Fruit fly (Drosophila melanogaster) whole organism, pupa: ENCODE results near the gene Cyp308a1.

ENCODE experiments used
- CG13204 ChIP-seq: fragments of 200-800 bp; sonication (Bioruptor generic); optimal IDR thresholded peaks from 2 replicates; lab custom pipeline; 2018; ENCODE audit warnings: missing biosample characterization, mild to moderate bottlenecking, missing genetic modification characterization, moderate library complexity
- CG17806 ChIP-seq: fragments of 200-800 bp; sonication (Bioruptor generic); optimal IDR thresholded peaks from 2 replicates; lab custom pipeline; 2018; ENCODE audit warnings: missing biosample characterization, mild to moderate bottlenecking, missing genetic modification characterization, moderate library complexity
- CG34367 ChIP-seq: fragments of 200-800 bp; sonication (Bioruptor generic); optimal IDR thresholded peaks from 2 replicates; lab custom pipeline; 2018; ENCODE audit warnings: missing biosample characterization, mild to moderate bottlenecking, missing genetic modification characterization
- CG8301 ChIP-seq: fragments of 200-800 bp; sonication (Bioruptor generic); optimal IDR thresholded peaks from 2 replicates; lab custom pipeline; 2018; ENCODE audit warnings: missing biosample characterization, mild to moderate bottlenecking, missing genetic modification characterization
- CG9948 ChIP-seq: fragments of 200-800 bp; sonication (Bioruptor generic); optimal IDR thresholded peaks from 2 replicates; lab custom pipeline; 2018; ENCODE audit warnings: missing biosample characterization, mild to moderate bottlenecking, missing genetic modification characterization, moderate library complexity
- EcR ChIP-seq: fragments of 200-800 bp; sonication (Bioruptor generic); optimal IDR thresholded peaks from 3 replicates; lab custom pipeline; 2019; ENCODE audit warnings: missing biosample characterization, missing genetic modification characterization, mild to moderate bottlenecking, moderate library complexity, missing genetic modification reagents
- Pif1A ChIP-seq: fragments of 200-800 bp; sonication (Bioruptor generic); optimal IDR thresholded peaks from 3 replicates; lab custom pipeline; 2016; ENCODE audit warnings: missing biosample characterization, missing genetic modification characterization
- Pif1B ChIP-seq: fragments of 200-800 bp; sonication (Bioruptor generic); optimal IDR thresholded peaks from 3 replicates; lab custom pipeline; 2016; ENCODE audit warnings: missing biosample characterization, missing genetic modification characterization
- fd96Ca ChIP-seq: fragments of 200-800 bp; sonication (Bioruptor generic); IDR thresholded peaks from 3 replicates; pipeline ENCODE4 v1.3.6; 2022; ENCODE audit warnings: missing biosample characterization, missing genetic modification characterization
- gl ChIP-seq: fragments of 200-800 bp; sonication (Bioruptor generic); optimal IDR thresholded peaks from 2 replicates; lab custom pipeline; 2018; ENCODE audit warnings: missing biosample characterization, mild to moderate bottlenecking, missing genetic modification characterization

- TF ChIP-seq CG9948 (tag; lab: Kevin White, UChicago) (no peak), CG17806 (tag; lab: Kevin White, UChicago) (no peak), CG13204 (peak; percentile 56), CG34367 (tag; lab: Kevin White, UChicago) (no peak), Pif1A (GFP tag; lab: Kevin White, UChicago) (no peak), CG8301 (tag; lab: Kevin White, UChicago) (no peak), EcR (GFP tag; lab: Kevin White, UChicago) (peak; percentile 92), fd96Ca (no peak), Pif1B (GFP tag; lab: Kevin White, UChicago) (no peak), gl (tag; lab: Kevin White, UChicago) (no peak)
These were observed 38.0 kb upstream of the Cyp308a1 start for dm6 chrX:18671545-18672174.
